Fruit fly (Drosophila melanogaster) whole organism, embryonic: Measurements from ENCODE around the gene CG10413.

Experiments used
- Ada2b ChIP-seq: fragments of 200-800 bp; sonication (Bioruptor generic); IDR thresholded peaks from 2 replicates; pipeline ENCODE4 v1.3.6; 2022; ENCODE audit warnings: missing biosample characterization, missing genetic modification characterization
- Awh ChIP-seq: fragments of 200-800 bp; sonication (Bioruptor generic); IDR thresholded peaks from 2 replicates; pipeline ENCODE4, ENCODE4 v1.3.6; 2022; ENCODE audit warnings: missing biosample characterization, missing genetic modification characterization
- B-H2 ChIP-seq: fragments of 200-800 bp; sonication (Bioruptor generic); optimal IDR thresholded peaks from 2 replicates; lab custom pipeline; 2018; ENCODE audit warnings: missing biosample characterization, mild to moderate bottlenecking, missing genetic modification characterization
- BtbVII ChIP-seq: fragments of 200-800 bp; sonication (Bioruptor generic); optimal IDR thresholded peaks from 3 replicates; lab custom pipeline; 2017; ENCODE audit warnings: missing biosample characterization, mild to moderate bottlenecking, missing genetic modification characterization
- CG10654 ChIP-seq: fragments of 200-800 bp; sonication (Bioruptor generic); optimal IDR thresholded peaks from 2 replicates; lab custom pipeline; 2016; ENCODE audit warnings: missing biosample characterization, missing genetic modification characterization
- CG11504 ChIP-seq: fragments of 200-800 bp; sonication (Bioruptor generic); optimal IDR thresholded peaks from 3 replicates; lab custom pipeline; 2019; ENCODE audit warnings: missing biosample characterization, mild to moderate bottlenecking, missing genetic modification characterization, moderate library complexity
- CG12071 ChIP-seq: fragments of 200-800 bp; sonication (Bioruptor generic); optimal IDR thresholded peaks from 3 replicates; lab custom pipeline; 2018; ENCODE audit warnings: missing biosample characterization, mild to moderate bottlenecking, missing genetic modification characterization
- CG12769 ChIP-seq: fragments of 200-800 bp; sonication (Bioruptor generic); optimal IDR thresholded peaks from 2 replicates; lab custom pipeline; 2019; ENCODE audit warnings: missing biosample characterization, mild to moderate bottlenecking, missing genetic modification characterization, moderate library complexity
- CG13424 ChIP-seq: fragments of 200-800 bp; sonication (Bioruptor generic); optimal IDR thresholded peaks from 2 replicates; lab custom pipeline; 2019; ENCODE audit warnings: missing biosample characterization, mild to moderate bottlenecking, missing genetic modification characterization, moderate library complexity
- CG17359 ChIP-seq: fragments of 200-800 bp; sonication (Bioruptor generic); optimal IDR thresholded peaks from 3 replicates; lab custom pipeline; 2018; ENCODE audit warnings: missing biosample characterization, mild to moderate bottlenecking, missing genetic modification characterization, moderate library complexity
- CG2199 ChIP-seq: fragments of 200-800 bp; sonication (Bioruptor generic); IDR thresholded peaks from 3 replicates; pipeline ENCODE4 v1.3.6; 2022; ENCODE audit warnings: missing biosample characterization, missing genetic modification characterization
- CG3281 ChIP-seq: fragments of 200-800 bp; sonication (Bioruptor generic); optimal IDR thresholded peaks from 3 replicates; lab custom pipeline; 2017; ENCODE audit warnings: missing biosample characterization, mild to moderate bottlenecking, missing genetic modification characterization
- CG3847 ChIP-seq: fragments of 200-800 bp; sonication (Bioruptor generic); IDR thresholded peaks from 2 replicates; pipeline ENCODE4 v1.3.6; 2022; ENCODE audit warnings: missing biosample characterization, missing genetic modification characterization
- CG3995 ChIP-seq: fragments of 200-800 bp; sonication (Bioruptor generic); optimal IDR thresholded peaks from 3 replicates; lab custom pipeline; 2016; ENCODE audit warnings: missing biosample characterization, missing genetic modification characterization
- CG4404 ChIP-seq: fragments of 200-800 bp; sonication (Bioruptor generic); IDR thresholded peaks from 2 replicates; pipeline ENCODE4 v1.3.6; 2022; ENCODE audit warnings: missing biosample characterization, missing genetic modification characterization
- CG6175 ChIP-seq: fragments of 200-800 bp; sonication (Bioruptor generic); IDR thresholded peaks from 3 replicates; pipeline ENCODE4 v1.3.6; 2022; ENCODE audit warnings: missing biosample characterization, missing genetic modification characterization
- CG6765 ChIP-seq: fragments of 200-800 bp; sonication (Bioruptor generic); optimal IDR thresholded peaks from 3 replicates; lab custom pipeline; 2017; ENCODE audit warnings: missing biosample characterization, mild to moderate bottlenecking, missing genetic modification characterization
- CG7556 ChIP-seq: fragments of 200-800 bp; sonication (Bioruptor generic); optimal IDR thresholded peaks from 2 replicates; lab custom pipeline; 2017; ENCODE audit warnings: missing biosample characterization, mild to moderate bottlenecking, missing genetic modification characterization
- CG7786 ChIP-seq: fragments of 200-800 bp; sonication (Bioruptor generic); optimal IDR thresholded peaks from 2 replicates; lab custom pipeline; 2016; ENCODE audit warnings: missing biosample characterization, missing genetic modification characterization
- CG7839 ChIP-seq: fragments of 200-800 bp; sonication (Bioruptor generic); optimal IDR thresholded peaks from 3 replicates; lab custom pipeline; 2018; ENCODE audit warnings: missing biosample characterization, mild to moderate bottlenecking, missing genetic modification characterization, moderate library complexity
- CG8944 ChIP-seq: fragments of 200-800 bp; sonication (Bioruptor generic); optimal IDR thresholded peaks from 3 replicates; lab custom pipeline; 2016; ENCODE audit warnings: missing biosample characterization, missing genetic modification characterization
- CG9932 ChIP-seq: fragments of 200-800 bp; sonication (Bioruptor generic); IDR thresholded peaks from 2 replicates; pipeline ENCODE4 v1.3.6; 2022; ENCODE audit warnings: missing biosample characterization, missing genetic modification characterization
- Dad ChIP-seq: fragments of 200-800 bp; sonication (Bioruptor generic); optimal IDR thresholded peaks from 3 replicates; lab custom pipeline; 2016; ENCODE audit warnings: missing biosample characterization, missing genetic modification characterization
- Dip3 ChIP-seq: fragments of 200-800 bp; sonication (Bioruptor generic); optimal IDR thresholded peaks from 3 replicates; lab custom pipeline; 2016; ENCODE audit warnings: missing biosample characterization, missing genetic modification characterization
- Dp ChIP-seq: fragments of 200-800 bp; sonication (Bioruptor generic); optimal IDR thresholded peaks from 2 replicates; lab custom pipeline; 2018; ENCODE audit warnings: missing biosample characterization, mild to moderate bottlenecking, missing genetic modification characterization, moderate library complexity
- Ets97D ChIP-seq: fragments of 200-800 bp; sonication (Bioruptor generic); optimal IDR thresholded peaks from 3 replicates; lab custom pipeline; 2016; ENCODE audit warnings: missing biosample characterization, missing genetic modification characterization
- HHEX ChIP-seq: fragments of 200-800 bp; sonication (Bioruptor generic); optimal IDR thresholded peaks from 3 replicates; lab custom pipeline; 2017; ENCODE audit warnings: missing biosample characterization, mild to moderate bottlenecking, missing genetic modification characterization, missing genetic modification reagents
- HLH54F ChIP-seq: fragments of 200-800 bp; sonication (Bioruptor generic); optimal IDR thresholded peaks from 3 replicates; lab custom pipeline; 2016; ENCODE audit warnings: missing biosample characterization, missing genetic modification characterization
- Jarid2 ChIP-seq: fragments of 200-800 bp; sonication (Bioruptor generic); optimal IDR thresholded peaks from 3 replicates; lab custom pipeline; 2017; ENCODE audit warnings: mild to moderate bottlenecking, missing biosample characterization, missing genetic modification reagents, missing genetic modification characterization
- Myb ChIP-seq: fragments of 200-800 bp; sonication (Bioruptor generic); optimal IDR thresholded peaks from 2 replicates; lab custom pipeline; 2016; ENCODE audit warnings: missing biosample characterization, missing genetic modification characterization
- NFAT ChIP-seq: fragments of 200-800 bp; sonication (Bioruptor generic); IDR thresholded peaks from 2 replicates; pipeline ENCODE4 v1.3.6; 2022; ENCODE audit warnings: missing biosample characterization, missing genetic modification characterization
- Neu2 ChIP-seq: fragments of 200-800 bp; sonication (Bioruptor generic); optimal IDR thresholded peaks from 3 replicates; lab custom pipeline; 2016; ENCODE audit warnings: missing biosample characterization, missing genetic modification characterization, borderline replicate concordance
- NfI ChIP-seq: fragments of 200-800 bp; sonication (Bioruptor generic); optimal IDR thresholded peaks from 3 replicates; lab custom pipeline; 2018; ENCODE audit warnings: missing biosample characterization, mild to moderate bottlenecking, missing genetic modification characterization, moderate library complexity
- Ptx1 ChIP-seq: fragments of 200-800 bp; sonication (Bioruptor generic); IDR thresholded peaks from 2 replicates; pipeline ENCODE4 v1.3.6; 2022; ENCODE audit warnings: missing biosample characterization, missing genetic modification characterization
- Side ChIP-seq: fragments of 200-800 bp; sonication (Bioruptor generic); optimal IDR thresholded peaks from 2 replicates; lab custom pipeline; 2016; ENCODE audit warnings: missing biosample characterization, missing genetic modification characterization
- Sox100B ChIP-seq: fragments of 200-800 bp; sonication (Bioruptor generic); optimal IDR thresholded peaks from 3 replicates; lab custom pipeline; 2018; ENCODE audit warnings: missing biosample characterization, mild to moderate bottlenecking, missing genetic modification characterization
- cad ChIP-seq: fragments of >200 bp; optimal IDR thresholded peaks from 2 replicates; lab custom pipeline; 2017; ENCODE audit warnings: missing biosample characterization, missing genetic modification characterization
- dimm ChIP-seq: fragments of 200-800 bp; sonication (Bioruptor generic); IDR thresholded peaks from 2 replicates; pipeline ENCODE4 v1.3.6; 2022; ENCODE audit warnings: missing biosample characterization, missing genetic modification characterization
- disco-r ChIP-seq: fragments of 200-800 bp; sonication (Bioruptor generic); optimal IDR thresholded peaks from 2 replicates; lab custom pipeline; 2016; ENCODE audit warnings: missing biosample characterization, missing genetic modification characterization
- emc ChIP-seq: fragments of 200-800 bp; sonication (Bioruptor generic); optimal IDR thresholded peaks from 2 replicates; lab custom pipeline; 2016; ENCODE audit warnings: missing biosample characterization, missing genetic modification characterization
- exex ChIP-seq: fragments of 200-800 bp; sonication (Bioruptor generic); optimal IDR thresholded peaks from 4 replicates; lab custom pipeline; 2018; ENCODE audit warnings: missing biosample characterization, mild to moderate bottlenecking, missing genetic modification characterization, moderate library complexity
- fu2 ChIP-seq: fragments of 200-800 bp; sonication (Bioruptor generic); optimal IDR thresholded peaks from 2 replicates; lab custom pipeline; 2016; ENCODE audit warnings: missing biosample characterization, missing genetic modification characterization
- hkb ChIP-seq, 2 experiments: fragments of 200-800 bp in 1 of 2; fragments of >200 bp in 1 of 2; sonication (Bioruptor generic) in 1 of 2; IDR thresholded peaks in 1 of 2; optimal IDR thresholded peaks in 1 of 2; 2 replicates each; pipeline versions ENCODE4 v1.3.6 to Lab custom; 2017 to 2022; ENCODE audit warnings: missing biosample characterization in 1 of 2, missing genetic modification characterization in 1 of 2
- ken ChIP-seq: fragments of 200-800 bp; sonication (Bioruptor generic); IDR thresholded peaks from 3 replicates; pipeline ENCODE4 v1.3.6; 2022; ENCODE audit warnings: missing biosample characterization, missing genetic modification characterization
- mam ChIP-seq: fragments of 200-800 bp; sonication (Bioruptor generic); optimal IDR thresholded peaks from 3 replicates; lab custom pipeline; 2016; ENCODE audit warnings: missing biosample characterization, missing genetic modification characterization
- nau ChIP-seq: fragments of 200-800 bp; sonication (Bioruptor generic); optimal IDR thresholded peaks from 3 replicates; lab custom pipeline; 2017; ENCODE audit warnings: missing biosample characterization, mild to moderate bottlenecking, missing genetic modification characterization, missing genetic modification reagents
- nom ChIP-seq: fragments of 200-800 bp; sonication (Bioruptor generic); optimal IDR thresholded peaks from 2 replicates; lab custom pipeline; 2017; ENCODE audit warnings: missing biosample characterization, missing genetic modification characterization, mild to moderate bottlenecking, moderate library complexity, missing genetic modification reagents
- org-1 ChIP-seq: fragments of 200-800 bp; sonication (Bioruptor generic); optimal IDR thresholded peaks from 2 replicates; lab custom pipeline; 2017; ENCODE audit warnings: missing biosample characterization, missing genetic modification characterization
- otp ChIP-seq: fragments of 200-800 bp; sonication (Bioruptor generic); IDR thresholded peaks from 3 replicates; pipeline ENCODE4, ENCODE4 v1.3.6; 2022; ENCODE audit warnings: missing biosample characterization, missing genetic modification characterization
- sim ChIP-seq: fragments of 200-800 bp; sonication (Bioruptor generic); IDR thresholded peaks from 2 replicates; pipeline ENCODE4 v1.3.6; 2022; ENCODE audit warnings: missing biosample characterization, missing genetic modification characterization
- yki ChIP-seq: fragments of >200 bp; optimal IDR thresholded peaks from 3 replicates; lab custom pipeline; 2018

CG10413 gene

DNA sequence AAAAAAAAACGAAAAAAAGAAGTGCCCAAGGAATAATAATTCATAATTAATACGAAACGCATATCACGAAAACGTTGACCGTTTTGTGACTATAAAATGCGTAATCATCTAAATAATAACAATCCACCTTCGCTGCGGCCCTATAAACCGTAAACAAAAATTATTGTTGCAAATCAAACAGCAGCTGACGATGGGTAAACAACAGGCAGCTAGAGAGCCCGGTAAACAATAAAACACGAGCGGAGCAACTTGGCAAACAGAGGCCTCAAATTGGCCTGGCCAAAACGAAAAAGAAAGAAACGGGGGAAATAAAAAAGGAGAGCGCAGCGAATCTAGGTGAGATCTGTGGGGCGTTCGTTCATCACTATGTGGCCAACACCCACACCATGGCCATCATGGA is 37.5 kb downstream of the CG10413 start (continued):
- peak; percentile 29 for TF ChIP-seq mam (GFP tag; lab: Kevin White, UChicago)
- TF ChIP-seq exex (tag; lab: Kevin White, UChicago): peak; percentile 23
- TF ChIP-seq Jarid2 (GFP tag; lab: Kevin White, UChicago): no peak
- peak; percentile 29 for TF ChIP-seq Myb
- TF ChIP-seq Dp (GFP tag; lab: Kevin White, UChicago): no peak
- TF ChIP-seq CG3995 (GFP tag; lab: Kevin White, UChicago): peak; percentile 17
- no peak for TF ChIP-seq Ptx1 (GFP tag; lab: Robert Waterston, UW)
- peak; percentile 28 for TF ChIP-seq CG12769 (tag; lab: Kevin White, UChicago)
- TF ChIP-seq Dip3 (GFP tag; lab: Kevin White, UChicago): peak; percentile 41
- peak; percentile 28 for TF ChIP-seq CG8944 (GFP tag; lab: Kevin White, UChicago)
- peak; percentile 5 for TF ChIP-seq CG11504 (tag; lab: Kevin White, UChicago)
- 0 out of 3 replicates have a peak, but pooled peaks have one; percentile 24 for TF ChIP-seq ken (GFP tag; lab: Robert Waterston, UW)
- peak; percentile 54 for TF ChIP-seq disco-r
- peak; percentile 62 for TF ChIP-seq CG12071 (GFP tag; lab: Kevin White, UChicago)
- 0 out of 3 replicates have a peak, but pooled peaks have one; percentile 38 for TF ChIP-seq otp (GFP tag; lab: Robert Waterston, UW)
- TF ChIP-seq CG4404 (GFP tag; lab: Robert Waterston, UW): no peak
- TF ChIP-seq hkb (optimal IDR thresholded peaks at IDR 0.05; lab: Kevin White, UChicago): no peak
- peak; percentile 37; the same call in 1 of the 2 replicates for TF ChIP-seq hkb (GFP tag; IDR thresholded peaks at IDR 0.05; lab: Robert Waterston, UW)
- peak; percentile 12 for TF ChIP-seq fu2
- TF ChIP-seq CG9932: peak; percentile 47
- TF ChIP-seq CG6765 (GFP tag; lab: Kevin White, UChicago): peak; percentile 51
- TF ChIP-seq BtbVII (GFP tag; lab: Kevin White, UChicago): peak; percentile 71
- no peak for TF ChIP-seq yki
- TF ChIP-seq Ets97D (GFP tag; lab: Kevin White, UChicago): no peak
- TF ChIP-seq CG10654 (GFP tag; lab: Kevin White, UChicago): peak; percentile 12
- peak; percentile 48 for TF ChIP-seq B-H2 (GFP tag; lab: Kevin White, UChicago)
- peak; percentile 32; the same call in 1 of the 2 replicates for TF ChIP-seq NFAT (GFP tag; lab: Robert Waterston, UW)
- peak; percentile 47 for TF ChIP-seq CG7786 (GFP tag; lab: Kevin White, UChicago)
- no peak for TF ChIP-seq Neu2 (GFP tag; lab: Kevin White, UChicago)
- peak; percentile 54 for TF ChIP-seq nom (GFP tag; lab: Kevin White, UChicago)
- TF ChIP-seq CG17359: peak; percentile 32
- TF ChIP-seq CG7556: peak; percentile 17
- peak; percentile 22 for TF ChIP-seq CG13424 (tag; lab: Kevin White, UChicago)
- TF ChIP-seq Ada2b (GFP tag; lab: Robert Waterston, UW): no peak
- TF ChIP-seq sim (GFP tag; lab: Robert Waterston, UW): no peak
- peak; percentile 42 for TF ChIP-seq HLH54F (GFP tag; lab: Kevin White, UChicago)
- TF ChIP-seq NfI: peak; percentile 28
- TF ChIP-seq emc (GFP tag; lab: Kevin White, UChicago): peak; percentile 34
- peak; percentile 14 for TF ChIP-seq CG7839 (tag; lab: Kevin White, UChicago)
- no peak for TF ChIP-seq CG6175 (GFP tag; lab: Robert Waterston, UW)
- TF ChIP-seq Side (GFP tag; lab: Kevin White, UChicago): no peak
- TF ChIP-seq nau (GFP tag; lab: Kevin White, UChicago): peak; percentile 45
- TF ChIP-seq Sox100B: no peak
- peak; percentile 57; the same call in 1 of the 2 replicates for TF ChIP-seq Awh
- TF ChIP-seq HHEX (GFP tag; lab: Kevin White, UChicago): peak; percentile 1
- TF ChIP-seq org-1: peak; percentile 55
- TF ChIP-seq cad: no peak
- TF ChIP-seq dimm (GFP tag; lab: Robert Waterston, UW): no peak
- TF ChIP-seq CG3281: peak; percentile 62
- no peak for TF ChIP-seq CG2199
- TF ChIP-seq CG3847: 0 out of 2 replicates have a peak, but pooled peaks have one; percentile 11
- peak; percentile 44 for TF ChIP-seq Dad (GFP tag; lab: Kevin White, UChicago)
